Worm (Caenorhabditis elegans): ENCODE data around the gene cyp-29A2.

Gene cyp-29A2

DNA sequence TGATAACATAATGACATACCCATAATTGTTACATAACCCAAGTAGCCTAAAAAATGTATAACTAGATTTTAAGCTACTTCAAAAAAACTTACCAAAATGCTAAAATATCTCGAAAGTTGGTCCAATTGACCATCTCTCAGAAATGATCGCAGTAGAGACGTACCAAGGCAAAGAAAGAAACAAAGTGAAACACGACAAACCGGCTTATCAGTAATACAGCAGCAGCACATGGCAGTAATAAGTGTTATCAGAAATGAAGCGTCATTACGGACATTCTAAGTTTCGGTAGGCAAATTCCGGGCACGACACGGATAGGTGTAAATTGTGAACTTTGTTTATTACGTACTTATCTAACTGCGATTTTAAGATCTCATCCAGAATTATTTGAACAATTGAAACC, 48.1 kb downstream of the cyp-29A2 start, which contains the start of gene cln-3.1 (continued):
- TF ChIP-seq Y75B8A.6 (GFP tag; IDR thresholded peaks at IDR 0.05) (no peak), mxl-3 (GFP tag; optimal IDR thresholded peaks at IDR 0.05) (peak; percentile 81), zfp-3 (GFP tag; conservative IDR thresholded peaks at IDR 0.05) (no peak), ceh-44 (GFP tag; IDR thresholded peaks at IDR 0.05) (no peak), nhr-237 (tag; optimal IDR thresholded peaks at IDR 0.05) (no peak), nhr-111 (GFP tag; optimal IDR thresholded peaks at IDR 0.05) (no peak)

DNA sequence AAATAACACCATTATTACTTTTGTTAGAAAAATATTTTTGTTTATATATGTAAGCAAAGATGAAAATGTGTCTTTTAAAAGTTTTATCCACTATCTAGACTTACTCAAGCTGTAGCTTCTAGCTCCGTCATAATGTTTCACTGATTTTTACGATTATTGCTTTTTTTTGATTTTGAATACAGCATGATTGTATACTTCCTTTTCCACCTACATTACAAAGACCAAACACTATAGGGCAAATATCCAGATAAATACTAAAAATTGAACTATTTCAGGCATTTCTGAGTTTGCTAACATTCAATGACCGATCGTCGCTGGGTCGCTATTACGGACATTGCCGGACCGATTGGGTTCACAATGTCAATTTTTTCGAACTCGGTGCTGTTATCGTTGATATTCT, 49.3 kb downstream of the cyp-29A2 start, which contains the start of gene str-116:
Gene str-116 (plus strand): TSS at position 301 of the 400 bp plus-strand sequence.
- no peak for TF ChIP-seq hlh-11 (tag; optimal IDR thresholded peaks at IDR 0.05)
- no peak for TF ChIP-seq lin-15B (tag; optimal IDR thresholded peaks at IDR 0.05)
- no peak for TF ChIP-seq mdt-29 (GFP tag; IDR thresholded peaks at IDR 0.05)
- TF ChIP-seq cey-2 (tag; optimal IDR thresholded peaks at IDR 0.05; ENCODE audit: borderline replicate concordance, insufficient read depth): no peak
- no peak for TF ChIP-seq aly-2 (tag; optimal IDR thresholded peaks at IDR 0.05)
- TF ChIP-seq unc-130 (GFP tag; optimal IDR thresholded peaks at IDR 0.05): no peak
- no peak for TF ChIP-seq nhr-102 (tag; optimal IDR thresholded peaks at IDR 0.05)
- no peak for TF ChIP-seq snpc-4 (tag; optimal IDR thresholded peaks at IDR 0.05)
- TF ChIP-seq nhr-76 (tag; optimal IDR thresholded peaks at IDR 0.05): no peak
- TF ChIP-seq mxl-3 (GFP tag; optimal IDR thresholded peaks at IDR 0.05): no peak
- no peak for TF ChIP-seq pha-4 (GFP tag; IDR thresholded peaks at IDR 0.05)
- no peak for TF ChIP-seq pha-4 (tag; optimal IDR thresholded peaks at IDR 0.05)
- no peak for TF ChIP-seq nhr-10 (tag; optimal IDR thresholded peaks at IDR 0.05)
- no peak for TF ChIP-seq rbr-2 (tag; optimal IDR thresholded peaks at IDR 0.05)

DNA sequence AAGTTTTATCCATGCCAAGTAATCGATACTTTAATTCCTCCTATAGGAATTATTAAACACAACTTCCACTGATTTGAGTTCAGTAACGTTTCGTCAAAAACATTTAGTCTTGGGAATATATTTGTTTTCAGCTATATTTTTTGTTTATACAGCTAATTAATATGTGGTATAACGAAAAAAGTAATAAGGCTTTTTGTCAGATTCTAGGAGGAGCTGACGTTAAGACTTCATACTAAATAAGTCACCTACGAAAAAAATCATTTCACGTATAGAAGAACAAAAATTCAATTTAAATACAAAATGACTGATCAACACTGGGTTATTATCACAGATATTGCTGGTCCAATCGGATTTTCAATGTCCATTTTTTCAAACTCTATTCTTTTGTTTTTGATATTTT, 51.4 kb downstream of the cyp-29A2 start, which contains the start of gene str-115:
Gene str-115 (plus strand): TSS at position 301 of the 400 bp plus-strand sequence.
- no peak for TF ChIP-seq zip-2 (tag; optimal IDR thresholded peaks at IDR 0.05)
- no peak for TF ChIP-seq nhr-28 (tag; optimal IDR thresholded peaks at IDR 0.05)
- TF ChIP-seq ctbp-1 (GFP tag; IDR thresholded peaks at IDR 0.05): no peak
- TF ChIP-seq spr-1 (tag; optimal IDR thresholded peaks at IDR 0.05): no peak
- TF ChIP-seq snpc-1.2 (GFP tag; IDR thresholded peaks at IDR 0.05): no peak
- TF ChIP-seq lin-29 (GFP tag; IDR thresholded peaks at IDR 0.05): no peak
- TF ChIP-seq F37D6.2 (tag; optimal IDR thresholded peaks at IDR 0.05): no peak
- TF ChIP-seq nhr-41 (GFP tag; IDR thresholded peaks at IDR 0.05): no peak
- TF ChIP-seq snpc-4 (tag; optimal IDR thresholded peaks at IDR 0.05): no peak
- no peak for TF ChIP-seq Y75B8A.6 (GFP tag; IDR thresholded peaks at IDR 0.05)
- no peak for TF ChIP-seq madf-5 (GFP tag; IDR thresholded peaks at IDR 0.05)
- no peak for TF ChIP-seq sdz-12 (GFP tag; optimal IDR thresholded peaks at IDR 0.05)
- no peak for TF ChIP-seq ceh-62 (tag; optimal IDR thresholded peaks at IDR 0.05)
- TF ChIP-seq ZK337.2 (GFP tag; IDR thresholded peaks at IDR 0.05): no peak
- TF ChIP-seq unc-130 (GFP tag; optimal IDR thresholded peaks at IDR 0.05): no peak
- no peak for TF ChIP-seq ZK546.5 (tag; optimal IDR thresholded peaks at IDR 0.05)
- no peak for TF ChIP-seq nhr-11 (tag; optimal IDR thresholded peaks at IDR 0.05)
- no peak for TF ChIP-seq dmd-8 (GFP tag; IDR thresholded peaks at IDR 0.05)
- TF ChIP-seq ama-1 (optimal IDR thresholded peaks at IDR 0.05): no peak
- no peak for TF ChIP-seq nhr-76 (tag; optimal IDR thresholded peaks at IDR 0.05)
